Worm (Caenorhabditis elegans): ENCODE data around the gene Y25C1A.14.

- no peak for TF ChIP-seq nhr-11 (tag; optimal IDR thresholded peaks at IDR 0.05)
- no peak for TF ChIP-seq fkh-10 (GFP tag; optimal IDR thresholded peaks at IDR 0.05)
- TF ChIP-seq ets-4 (tag; optimal IDR thresholded peaks at IDR 0.05) = no peak
- TF ChIP-seq lin-11 (tag; optimal IDR thresholded peaks at IDR 0.05) = no peak
These were observed 15.6 kb upstream of the Y25C1A.14 start, which contains the start of gene Y25C1A.2 for ce11 chrII:3112313-3112712.

All from whole organism, late embryonic.